Fruit fly (Drosophila melanogaster) whole organism, embryonic: Measurements from ENCODE around the gene aop.

Source experiments
- Ada2b ChIP-seq: fragments of 200-800 bp; sonication (Bioruptor generic); IDR thresholded peaks from 2 replicates; pipeline ENCODE4 v1.3.6; 2022; ENCODE audit warnings: missing biosample characterization, missing genetic modification characterization
- Antp ChIP-seq: fragments of 200-800 bp; sonication (Bioruptor generic); optimal IDR thresholded peaks from 3 replicates; lab custom pipeline; 2016; ENCODE audit warnings: missing biosample characterization, missing genetic modification characterization
- Asciz ChIP-seq: fragments of 200-800 bp; sonication (Bioruptor generic); optimal IDR thresholded peaks from 2 replicates; lab custom pipeline; 2017; ENCODE audit warnings: missing biosample characterization, mild to moderate bottlenecking, missing genetic modification characterization, missing genetic modification reagents
- Atf-2 ChIP-seq: fragments of 200-800 bp; sonication (Bioruptor generic); optimal IDR thresholded peaks from 2 replicates; lab custom pipeline; 2016; ENCODE audit warnings: missing biosample characterization, missing genetic modification characterization
- Awh ChIP-seq: fragments of 200-800 bp; sonication (Bioruptor generic); IDR thresholded peaks from 2 replicates; pipeline ENCODE4, ENCODE4 v1.3.6; 2022; ENCODE audit warnings: missing biosample characterization, missing genetic modification characterization
- BtbVII ChIP-seq: fragments of 200-800 bp; sonication (Bioruptor generic); optimal IDR thresholded peaks from 3 replicates; lab custom pipeline; 2017; ENCODE audit warnings: missing biosample characterization, mild to moderate bottlenecking, missing genetic modification characterization
- CG10267 ChIP-seq: fragments of 200-800 bp; sonication (Bioruptor generic); optimal IDR thresholded peaks from 2 replicates; lab custom pipeline; 2018; ENCODE audit warnings: missing biosample characterization, mild to moderate bottlenecking, missing genetic modification characterization, moderate library complexity
- CG10543 ChIP-seq: fragments of 200-800 bp; sonication (Bioruptor generic); optimal IDR thresholded peaks from 3 replicates; lab custom pipeline; 2017; ENCODE audit warnings: missing biosample characterization, mild to moderate bottlenecking, missing genetic modification characterization, moderate library complexity
- CG11696 ChIP-seq: fragments of 200-800 bp; sonication (Bioruptor generic); IDR thresholded peaks from 2 replicates; pipeline ENCODE4 v1.3.6; 2022; ENCODE audit warnings: missing biosample characterization, missing genetic modification characterization
- CG12659 ChIP-seq: fragments of 200-800 bp; sonication (Bioruptor generic); optimal IDR thresholded peaks from 3 replicates; lab custom pipeline; 2017; ENCODE audit warnings: mild to moderate bottlenecking, missing biosample characterization, missing genetic modification reagents, missing genetic modification characterization
- CG13775 ChIP-seq: fragments of 200-800 bp; sonication (Bioruptor generic); optimal IDR thresholded peaks from 3 replicates; lab custom pipeline; 2017; ENCODE audit warnings: missing biosample characterization, mild to moderate bottlenecking, missing genetic modification characterization
- CG1602 ChIP-seq: fragments of 200-800 bp; sonication (Bioruptor generic); optimal IDR thresholded peaks from 3 replicates; lab custom pipeline; 2016; ENCODE audit warnings: missing biosample characterization, missing genetic modification characterization
- CG1647 ChIP-seq: fragments of 200-800 bp; sonication (Bioruptor generic); optimal IDR thresholded peaks from 3 replicates; lab custom pipeline; 2016; ENCODE audit warnings: missing biosample characterization, missing genetic modification characterization
- CG16815 ChIP-seq: fragments of 200-800 bp; sonication (Bioruptor generic); optimal IDR thresholded peaks from 3 replicates; lab custom pipeline; 2017; ENCODE audit warnings: missing biosample characterization, mild to moderate bottlenecking, missing genetic modification characterization
- CG16863 ChIP-seq: fragments of 200-800 bp; sonication (Bioruptor generic); optimal IDR thresholded peaks from 3 replicates; lab custom pipeline; 2016; ENCODE audit warnings: missing biosample characterization, missing genetic modification characterization
- CG17829 ChIP-seq: fragments of 200-800 bp; optimal IDR thresholded peaks from 2 replicates; lab custom pipeline; 2019; ENCODE audit warnings: missing biosample characterization, mild to moderate bottlenecking, missing genetic modification characterization, moderate library complexity
- CG32772 ChIP-seq: fragments of 200-800 bp; sonication (Bioruptor generic); IDR thresholded peaks from 2 replicates; pipeline ENCODE4 v1.3.6; 2022; ENCODE audit warnings: missing biosample characterization, missing genetic modification characterization
- CG3838 ChIP-seq: fragments of 200-800 bp; sonication (Bioruptor generic); optimal IDR thresholded peaks from 3 replicates; lab custom pipeline; 2016; ENCODE audit warnings: missing biosample characterization, missing genetic modification characterization
- CG6254 ChIP-seq: fragments of 200-800 bp; sonication (Bioruptor generic); optimal IDR thresholded peaks from 3 replicates; lab custom pipeline; 2017; ENCODE audit warnings: mild to moderate bottlenecking, missing biosample characterization, missing genetic modification reagents, missing genetic modification characterization
- CG7745 ChIP-seq: fragments of 200-800 bp; sonication (Bioruptor generic); optimal IDR thresholded peaks from 2 replicates; lab custom pipeline; 2018; ENCODE audit warnings: missing biosample characterization, mild to moderate bottlenecking, missing genetic modification characterization, moderate library complexity
- CG9609 ChIP-seq: fragments of 200-800 bp; sonication (Bioruptor generic); optimal IDR thresholded peaks from 3 replicates; lab custom pipeline; 2016; ENCODE audit warnings: missing biosample characterization, missing genetic modification characterization
- CkIIα-i1 ChIP-seq: fragments of 200-800 bp; sonication (Bioruptor generic); IDR thresholded peaks from 2 replicates; pipeline ENCODE4 v1.3.6; 2022; ENCODE audit warnings: missing biosample characterization, missing genetic modification characterization
- Dip3 ChIP-seq: fragments of 200-800 bp; sonication (Bioruptor generic); optimal IDR thresholded peaks from 3 replicates; lab custom pipeline; 2016; ENCODE audit warnings: missing biosample characterization, missing genetic modification characterization
- Ets97D ChIP-seq: fragments of 200-800 bp; sonication (Bioruptor generic); optimal IDR thresholded peaks from 3 replicates; lab custom pipeline; 2016; ENCODE audit warnings: missing biosample characterization, missing genetic modification characterization
- Hand ChIP-seq: fragments of 200-800 bp; sonication (Bioruptor generic); optimal IDR thresholded peaks from 2 replicates; lab custom pipeline; 2017; ENCODE audit warnings: mild to moderate bottlenecking, missing biosample characterization, missing genetic modification reagents, missing genetic modification characterization
- Hmx ChIP-seq: fragments of 200-800 bp; sonication (Bioruptor generic); optimal IDR thresholded peaks from 2 replicates; lab custom pipeline; 2016; ENCODE audit warnings: missing biosample characterization, missing genetic modification characterization
- Hr78 ChIP-seq, 2 experiments: fragments of 200-800 bp in 1 of 2; fragments of >200 bp in 1 of 2; sonication (Bioruptor generic) in 1 of 2; optimal IDR thresholded peaks; 2 replicates each; lab custom pipeline; 2017 to 2019; ENCODE audit warnings: missing biosample characterization in 2 of 2, missing genetic modification characterization in 2 of 2, mild to moderate bottlenecking in 1 of 2, moderate library complexity in 1 of 2
- Hsf ChIP-seq: fragments of 200-800 bp; sonication (Bioruptor generic); optimal IDR thresholded peaks from 3 replicates; lab custom pipeline; 2016; ENCODE audit warnings: missing biosample characterization, missing genetic modification characterization
- Jarid2 ChIP-seq: fragments of 200-800 bp; sonication (Bioruptor generic); optimal IDR thresholded peaks from 3 replicates; lab custom pipeline; 2017; ENCODE audit warnings: mild to moderate bottlenecking, missing biosample characterization, missing genetic modification reagents, missing genetic modification characterization
- Mad ChIP-seq: fragments of 200-800 bp; sonication (Bioruptor generic); optimal IDR thresholded peaks from 2 replicates; lab custom pipeline; 2016; ENCODE audit warnings: missing biosample characterization, missing genetic modification characterization
- Med ChIP-seq: fragments of 200-800 bp; sonication (Bioruptor generic); peaks from one replicate; lab custom pipeline; 2016; ENCODE audit warnings: missing biosample characterization, missing genetic modification characterization, mild to moderate bottlenecking, inconsistent platforms, moderate library complexity
- Spps ChIP-seq: fragments of 200-800 bp; sonication (Bioruptor generic); optimal IDR thresholded peaks from 2 replicates; lab custom pipeline; 2018; ENCODE audit warnings: missing biosample characterization, mild to moderate bottlenecking, missing genetic modification characterization
- Sry-β ChIP-seq: fragments of 200-800 bp; sonication (Bioruptor generic); optimal IDR thresholded peaks from 2 replicates; lab custom pipeline; 2018; ENCODE audit warnings: missing biosample characterization, mild to moderate bottlenecking, missing genetic modification characterization, moderate library complexity
- cwo ChIP-seq: fragments of 200-800 bp; sonication (Bioruptor generic); optimal IDR thresholded peaks from 3 replicates; lab custom pipeline; 2017; ENCODE audit warnings: missing biosample characterization, missing genetic modification characterization, mild to moderate bottlenecking, moderate library complexity, missing genetic modification reagents
- danr ChIP-seq: fragments of 200-800 bp; sonication (Bioruptor generic); IDR thresholded peaks from 2 replicates; pipeline ENCODE4 v1.3.6; 2022; ENCODE audit warnings: missing biosample characterization, missing genetic modification characterization
- dpn ChIP-seq, 2 experiments: fragments of 200-800 bp; sonication (Bioruptor generic); optimal IDR thresholded peaks; 3 replicates each; lab custom pipeline; 2016; ENCODE audit warnings: missing biosample characterization in 2 of 2, missing genetic modification characterization in 2 of 2
- hkb ChIP-seq, 2 experiments: fragments of 200-800 bp in 1 of 2; fragments of >200 bp in 1 of 2; sonication (Bioruptor generic) in 1 of 2; IDR thresholded peaks in 1 of 2; optimal IDR thresholded peaks in 1 of 2; 2 replicates each; pipeline versions ENCODE4 v1.3.6 to Lab custom; 2017 to 2022; ENCODE audit warnings: missing biosample characterization in 1 of 2, missing genetic modification characterization in 1 of 2
- klu ChIP-seq: fragments of 200-800 bp; sonication (Bioruptor generic); IDR thresholded peaks from 2 replicates; pipeline ENCODE4 v1.3.6; 2022; ENCODE audit warnings: missing biosample characterization, missing genetic modification characterization
- lmd ChIP-seq: fragments of 200-800 bp; sonication (Bioruptor generic); IDR thresholded peaks from 2 replicates; pipeline ENCODE4 v1.3.6; 2022; ENCODE audit warnings: missing biosample characterization, missing genetic modification characterization
- mam ChIP-seq: fragments of 200-800 bp; sonication (Bioruptor generic); optimal IDR thresholded peaks from 3 replicates; lab custom pipeline; 2016; ENCODE audit warnings: missing biosample characterization, missing genetic modification characterization
- mirr ChIP-seq: fragments of 200-800 bp; sonication (Bioruptor generic); optimal IDR thresholded peaks from 3 replicates; lab custom pipeline; 2018; ENCODE audit warnings: missing biosample characterization, mild to moderate bottlenecking, missing genetic modification characterization
- org-1 ChIP-seq: fragments of 200-800 bp; sonication (Bioruptor generic); optimal IDR thresholded peaks from 2 replicates; lab custom pipeline; 2017; ENCODE audit warnings: missing biosample characterization, missing genetic modification characterization
- pho ChIP-seq: fragments of 200-800 bp; sonication (Bioruptor generic); optimal IDR thresholded peaks from 2 replicates; lab custom pipeline; 2016; ENCODE audit warnings: missing biosample characterization, missing genetic modification characterization
- pros ChIP-seq: fragments of 200-800 bp; sonication (Bioruptor generic); optimal IDR thresholded peaks from 3 replicates; lab custom pipeline; 2019; ENCODE audit warnings: missing biosample characterization, mild to moderate bottlenecking, missing genetic modification characterization, moderate library complexity
- row ChIP-seq: fragments of 200-800 bp; sonication (Bioruptor generic); IDR thresholded peaks from 3 replicates; pipeline ENCODE4 v1.3.6; 2022; ENCODE audit warnings: missing biosample characterization, missing genetic modification characterization
- shn ChIP-seq: fragments of 200-800 bp; sonication (Bioruptor generic); optimal IDR thresholded peaks from 3 replicates; lab custom pipeline; 2016; ENCODE audit warnings: missing biosample characterization, missing genetic modification characterization
- slbo ChIP-seq: fragments of 200-800 bp; sonication (Bioruptor generic); IDR thresholded peaks from 2 replicates; pipeline ENCODE4 v1.3.6; 2022; ENCODE audit warnings: missing biosample characterization, missing genetic modification characterization

aop gene

dm6 chr2L:2162281-2162680 is 16.3 kb downstream of the aop start (continued):
- TF ChIP-seq Awh (GFP tag; lab: Robert Waterston, UW) (peak; percentile 29; the same call in 1 of the 2 replicates), pho (GFP tag; lab: Kevin White, UChicago) (no peak), slbo (GFP tag; lab: Robert Waterston, UW) (peak; percentile 39), CG1647 (GFP tag; lab: Kevin White, UChicago) (no peak), Med (GFP tag; lab: Kevin White, UChicago) (peak; percentile 70), pros (GFP tag; lab: Kevin White, UChicago) (peak; percentile 51), danr (GFP tag; lab: Robert Waterston, UW) (no peak), Dip3 (no peak), hkb (optimal IDR thresholded peaks at IDR 0.05; lab: Kevin White, UChicago) (no peak), hkb (GFP tag; IDR thresholded peaks at IDR 0.05; lab: Robert Waterston, UW) (no peak; the same call in 1 of the 2 replicates), org-1 (no peak), Ada2b (GFP tag; lab: Robert Waterston, UW) (no peak), Asciz (GFP tag; lab: Kevin White, UChicago) (no peak)

- peak; percentile 52 for TF ChIP-seq CG13775
- TF ChIP-seq cwo (GFP tag; lab: Kevin White, UChicago): peak; percentile 20
- TF ChIP-seq mirr (GFP tag; lab: Kevin White, UChicago): peak; percentile 24
- peak; percentile 44 for TF ChIP-seq CG10267
- peak; percentile 76 for TF ChIP-seq CG10543 (GFP tag; lab: Kevin White, UChicago)
- peak; percentile 37 for TF ChIP-seq Hmx (GFP tag; lab: Kevin White, UChicago)
- peak; percentile 66 for TF ChIP-seq CG12659 (GFP tag; lab: Kevin White, UChicago)
- peak; percentile 59 for TF ChIP-seq Jarid2
- TF ChIP-seq CG1602 (GFP tag; lab: Kevin White, UChicago): peak; percentile 20
- peak; percentile 49 for TF ChIP-seq CG9609 (GFP tag; lab: Kevin White, UChicago)
- TF ChIP-seq Hsf (GFP tag; lab: Kevin White, UChicago): peak; percentile 19
- peak; percentile 16 for TF ChIP-seq Mad (GFP tag; lab: Kevin White, UChicago)
- TF ChIP-seq BtbVII (GFP tag; lab: Kevin White, UChicago): no peak
- TF ChIP-seq row (GFP tag; lab: Robert Waterston, UW): peak; percentile 83
- TF ChIP-seq Sry-β (GFP tag; lab: Kevin White, UChicago): no peak
- no peak for TF ChIP-seq CG7745 (tag; lab: Kevin White, UChicago)
- no peak for TF ChIP-seq CkIIα-i1 (GFP tag; lab: Robert Waterston, UW)
- peak; percentile 25 to 48 for TF ChIP-seq dpn (GFP tag; optimal IDR thresholded peaks at IDR 0.05; lab: Kevin White, UChicago)
- peak; percentile 27 for TF ChIP-seq CG16863 (GFP tag; lab: Kevin White, UChicago)
- peak; percentile 32 for TF ChIP-seq Hand
- no peak for TF ChIP-seq Hr78 (GFP tag; optimal IDR thresholded peaks at IDR 0.05; lab: Kevin White, UChicago)
- peak; percentile 36; the same call in 1 of the 2 replicates for TF ChIP-seq lmd (GFP tag; lab: Robert Waterston, UW)
- TF ChIP-seq Antp (GFP tag; lab: Kevin White, UChicago): peak; percentile 10
- TF ChIP-seq shn: peak; percentile 37
- peak; percentile 58 for TF ChIP-seq Atf-2
- TF ChIP-seq CG32772: peak; percentile 43
- peak; percentile 90 for TF ChIP-seq klu
- TF ChIP-seq CG11696 (GFP tag; lab: Robert Waterston, UW): 0 out of 2 replicates have a peak, but pooled peaks have one; percentile 20
- no peak for TF ChIP-seq Ets97D (GFP tag; lab: Kevin White, UChicago)
- TF ChIP-seq CG17829: peak; percentile 6
- TF ChIP-seq CG16815: peak; percentile 76
- peak; percentile 36 for TF ChIP-seq mam (GFP tag; lab: Kevin White, UChicago)
- no peak for TF ChIP-seq Spps (tag; lab: Kevin White, UChicago)
- no peak for TF ChIP-seq CG6254 (GFP tag; lab: Kevin White, UChicago)
- TF ChIP-seq CG3838 (GFP tag; lab: Kevin White, UChicago): no peak
Measured at dm6 chr2L:2161244-2162243, 17.0 kb downstream of the aop start.
